Worm (Caenorhabditis elegans): ENCODE measurements around the gene acp-3.

- TF ChIP-seq tab-1 (GFP tag; IDR thresholded peaks at IDR 0.05): no peak
- no peak for TF ChIP-seq ztf-23 (GFP tag; IDR thresholded peaks at IDR 0.05)
- no peak for TF ChIP-seq cog-1 (tag; optimal IDR thresholded peaks at IDR 0.05)
- no peak for TF ChIP-seq T22C8.4 (GFP tag; IDR thresholded peaks at IDR 0.05)
- no peak for TF ChIP-seq ztf-29 (GFP tag; IDR thresholded peaks at IDR 0.05)
- no peak for TF ChIP-seq flt-1 (GFP tag; IDR thresholded peaks at IDR 0.05)
- TF ChIP-seq ref-1 (GFP tag; conservative IDR thresholded peaks at IDR 0.05): no peak
Observed at ce11 chrII:8412935-8413334, 24.0 kb downstream of the acp-3 start.

Data from whole organism, midembryonic.